Fruit fly (Drosophila melanogaster): ENCODE results near the gene CG33333.

CG33333 gene

DNA sequence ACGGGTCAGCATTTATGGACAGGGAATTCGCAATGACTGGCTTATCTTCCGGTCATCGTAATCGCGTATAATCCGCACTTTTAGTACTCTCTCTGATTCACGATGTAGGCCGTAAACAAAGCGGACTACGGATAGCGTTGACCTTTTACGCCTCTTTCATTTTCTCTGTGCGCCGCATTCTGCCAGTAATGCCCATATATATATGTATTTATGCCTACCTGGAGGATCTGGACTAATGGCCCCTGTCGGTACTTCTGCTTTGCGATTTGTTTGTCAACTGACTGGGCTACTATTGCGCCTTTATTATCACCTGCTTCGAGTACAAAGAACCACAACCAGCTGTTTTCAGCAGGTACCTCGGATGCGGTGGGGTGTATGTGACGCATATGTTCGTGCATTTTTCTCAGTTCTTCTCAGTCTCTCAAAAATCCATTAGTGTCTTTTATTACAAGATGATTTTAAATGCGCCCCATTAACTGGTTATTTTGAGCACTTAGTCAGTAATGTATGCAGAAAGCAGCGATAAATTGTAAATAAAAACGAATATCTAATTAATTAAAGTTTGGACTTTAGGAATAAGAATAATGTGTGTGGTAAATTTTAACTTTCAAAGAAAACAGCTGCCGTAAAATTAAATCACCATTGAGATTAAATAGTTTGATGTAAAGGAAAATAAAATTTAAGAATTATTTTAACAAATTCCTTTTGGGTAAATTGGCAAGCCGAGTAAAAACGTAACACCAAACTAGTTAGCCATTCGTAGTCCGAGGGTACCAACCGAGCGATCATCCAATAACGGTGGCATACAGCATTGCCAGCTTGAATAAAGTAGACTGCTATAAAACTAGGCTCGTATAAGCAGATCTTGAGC lies 22.7 kb upstream of the CG33333 start, which contains the start of gene CREG (continued):
- TF ChIP-seq Ssrp (tag; optimal IDR thresholded peaks at IDR 0.05), result no peak
- peak; percentile 13 for TF ChIP-seq fd96Cb (tag; optimal IDR thresholded peaks at IDR 0.05)
- TF ChIP-seq az2 (GFP tag; optimal IDR thresholded peaks at IDR 0.05), result no peak
- no peak for TF ChIP-seq CG3163 (GFP tag; optimal IDR thresholded peaks at IDR 0.05)
- no peak for TF ChIP-seq Scr (GFP tag; IDR thresholded peaks at IDR 0.05; ENCODE audit: partially characterized antibody)
- no peak for TF ChIP-seq HLH3B (GFP tag; IDR thresholded peaks at IDR 0.05)
- no peak for TF ChIP-seq kay (GFP tag; optimal IDR thresholded peaks at IDR 0.05)
- peak; percentile 6 for TF ChIP-seq ind (GFP tag; optimal IDR thresholded peaks at IDR 0.05)
- TF ChIP-seq ara (GFP tag; IDR thresholded peaks at IDR 0.05), result 0 out of 2 replicates have a peak, but pooled peaks have one; percentile 18
- TF ChIP-seq CG2678 (tag; optimal IDR thresholded peaks at IDR 0.05), result peak; percentile 54
- TF ChIP-seq E2f1 (GFP tag; IDR thresholded peaks at IDR 0.05), result peak; percentile 29; the same call in 1 of the 2 replicates
- TF ChIP-seq HLH4C (GFP tag; IDR thresholded peaks at IDR 0.05; ENCODE audit: partially characterized antibody), result no peak
- peak; percentile 21 for TF ChIP-seq D19A (tag; optimal IDR thresholded peaks at IDR 0.05)
- TF ChIP-seq Rx (GFP tag; IDR thresholded peaks at IDR 0.05), result no peak
- peak; percentile 18 for TF ChIP-seq dmrt99B (tag; optimal IDR thresholded peaks at IDR 0.05)
- TF ChIP-seq CG42726 (GFP tag; IDR thresholded peaks at IDR 0.05; ENCODE audit: partially characterized antibody), result no peak
- no peak for TF ChIP-seq CG2875 (GFP tag; optimal IDR thresholded peaks at IDR 0.05)
- TF ChIP-seq fru (optimal IDR thresholded peaks at IDR 0.05), result no peak
- TF ChIP-seq gce (GFP tag; IDR thresholded peaks at IDR 0.05), result no peak
- no peak for TF ChIP-seq Blimp-1 (GFP tag; optimal IDR thresholded peaks at IDR 0.05)
- TF ChIP-seq Drgx (GFP tag; IDR thresholded peaks at IDR 0.05), result 0 out of 2 replicates have a peak, but pooled peaks have one; percentile 14
- peak; percentile 1 for TF ChIP-seq CG10274 (GFP tag; optimal IDR thresholded peaks at IDR 0.05)
- TF ChIP-seq MTF-1 (GFP tag; optimal IDR thresholded peaks at IDR 0.05; ENCODE audit: borderline replicate concordance), result no peak
- TF ChIP-seq ttk (GFP tag; IDR thresholded peaks at IDR 0.05), result no peak
- TF ChIP-seq MBD-R2 (GFP tag; IDR thresholded peaks at IDR 0.05), result peak; percentile 32; the same call in 1 of the 2 replicates
- peak; percentile 0 for TF ChIP-seq chn (GFP tag; optimal IDR thresholded peaks at IDR 0.05)
- TF ChIP-seq CG8388 (GFP tag; optimal IDR thresholded peaks at IDR 0.05), result no peak
- TF ChIP-seq CG7987 (GFP tag; optimal IDR thresholded peaks at IDR 0.05), result no peak
- TF ChIP-seq luna (GFP tag; optimal IDR thresholded peaks at IDR 0.05), result no peak
- TF ChIP-seq CG6683 (GFP tag; optimal IDR thresholded peaks at IDR 0.05), result no peak
- TF ChIP-seq dm (GFP tag; optimal IDR thresholded peaks at IDR 0.05), result no peak
- TF ChIP-seq CG16815 (GFP tag; optimal IDR thresholded peaks at IDR 0.05), result peak; percentile 18
- TF ChIP-seq CG9932 (GFP tag; IDR thresholded peaks at IDR 0.05), result 0 out of 2 replicates have a peak, but pooled peaks have one; percentile 11
- TF ChIP-seq grau (tag; optimal IDR thresholded peaks at IDR 0.05), result peak; percentile 40
- TF ChIP-seq CG10979 (tag; optimal IDR thresholded peaks at IDR 0.05), result peak; percentile 24
- 0 out of 2 replicates have a peak, but pooled peaks have one; percentile 4 for TF ChIP-seq Rfx (GFP tag; IDR thresholded peaks at IDR 0.05)
- TF ChIP-seq CG4424 (GFP tag; optimal IDR thresholded peaks at IDR 0.05), result peak; percentile 11
- peak; percentile 6 for TF ChIP-seq org-1 (GFP tag; optimal IDR thresholded peaks at IDR 0.05)
- no peak for TF ChIP-seq da (GFP tag; optimal IDR thresholded peaks at IDR 0.05)
- TF ChIP-seq CG15073 (GFP tag; optimal IDR thresholded peaks at IDR 0.05), result no peak
- TF ChIP-seq lola (GFP tag; optimal IDR thresholded peaks at IDR 0.05), result peak in 1 of 3 experiments; percentile 57
- TF ChIP-seq pho (GFP tag; optimal IDR thresholded peaks at IDR 0.05), result no peak
- TF ChIP-seq CG13296 (GFP tag; optimal IDR thresholded peaks at IDR 0.05), result no peak
- 0 out of 2 replicates have a peak, but pooled peaks have one; percentile 31 for TF ChIP-seq Ptx1 (GFP tag; IDR thresholded peaks at IDR 0.05)
- TF ChIP-seq Bteb2 (GFP tag; optimal IDR thresholded peaks at IDR 0.05), result no peak
- peak; percentile 58 for TF ChIP-seq CG13775 (GFP tag; optimal IDR thresholded peaks at IDR 0.05)
- peak; percentile 9 for TF ChIP-seq CG33557 (GFP tag; optimal IDR thresholded peaks at IDR 0.05)
- no peak for TF ChIP-seq pum (GFP tag; optimal IDR thresholded peaks at IDR 0.05)

All from whole organism, embryonic.